Worm (Caenorhabditis elegans) whole organism, young adult: ENCODE data around the gene hpo-7.

Experiments used
- C06A6.2 ChIP-seq: fragments of 200-800 bp; sonication (Bioruptor generic); conservative IDR thresholded peaks from 2 replicates; pipeline ENCODE4 v1.3.6; 2022; ENCODE audit warnings: missing genetic modification characterization, missing compliant biosample characterization
- gei-17 ChIP-seq: fragments of 200-800 bp; sonication (Bioruptor generic); optimal IDR thresholded peaks from 2 replicates; lab custom pipeline; 2018; ENCODE audit warnings: mild to moderate bottlenecking, missing genetic modification characterization, missing compliant biosample characterization
- lin-26 ChIP-seq: fragments of 200-800 bp; sonication (Bioruptor generic); IDR thresholded peaks from 2 replicates; pipeline ENCODE4 v1.3.6; 2022; ENCODE audit warnings: missing genetic modification reagents, missing genetic modification characterization, missing compliant biosample characterization
- madf-3 ChIP-seq: fragments of 200-800 bp; sonication (Bioruptor generic); IDR thresholded peaks from 2 replicates; pipeline ENCODE4 v1.3.6; 2022; ENCODE audit warnings: missing genetic modification reagents, missing genetic modification characterization, missing compliant biosample characterization
- mxl-1 ChIP-seq: sonication (generic microtip); optimal IDR thresholded peaks from 2 replicates; lab custom pipeline; 2016; ENCODE audit warnings: missing genetic modification characterization, missing compliant biosample characterization
- nhr-120 ChIP-seq: fragments of 200-800 bp; sonication (Bioruptor generic); IDR thresholded peaks from 2 replicates; pipeline ENCODE4 v1.3.6; 2022; ENCODE audit warnings: missing genetic modification characterization, missing compliant biosample characterization
- unc-130 ChIP-seq: sonication (generic microtip); optimal IDR thresholded peaks from 2 replicates; lab custom pipeline; 2016; ENCODE audit warnings: missing genetic modification reagents, missing genetic modification characterization, missing compliant biosample characterization
- ztf-26 ChIP-seq: sonication (generic microtip); optimal IDR thresholded peaks from 2 replicates; lab custom pipeline; 2017; ENCODE audit warnings: missing genetic modification characterization, missing compliant biosample characterization

DNA sequence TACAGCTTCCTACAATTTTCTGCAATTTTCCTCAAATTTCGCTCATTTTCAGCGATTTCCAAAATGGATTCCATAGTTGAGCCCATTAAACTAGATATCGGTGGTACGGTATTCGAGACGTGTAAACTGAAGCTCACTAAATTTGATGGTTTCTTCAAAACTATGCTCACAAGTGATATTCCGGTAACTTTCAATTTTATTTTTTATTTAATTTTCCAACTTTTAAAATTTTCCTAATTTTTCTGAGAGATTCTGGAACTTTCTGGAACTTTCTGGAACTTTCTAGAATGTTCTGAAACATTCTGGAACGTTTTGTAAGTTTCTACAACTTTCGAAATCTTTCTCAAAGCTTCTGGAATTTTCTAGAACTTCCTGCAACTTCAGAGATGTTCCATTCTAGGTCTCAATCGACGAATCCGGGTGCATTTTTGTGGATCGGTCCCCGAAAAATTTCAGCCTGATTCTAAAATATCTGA is 11.4 kb upstream of the hpo-7 start, which contains the start of gene C40A11.2:
- TF ChIP-seq gei-17 (GFP tag; lab: Kevin White, UChicago) (no peak), madf-3 (no peak), mxl-1 (tag; lab: Kevin White, UChicago) (no peak), lin-26 (GFP tag; lab: Robert Waterston, UW) (no peak), unc-130 (GFP tag; lab: Kevin White, UChicago) (no peak), ztf-26 (no peak), nhr-120 (GFP tag; lab: Robert Waterston, UW) (no peak), C06A6.2 (GFP tag; lab: Robert Waterston, UW) (no peak)
